Worm (Caenorhabditis elegans): ENCODE measurements around the gene Y7A9A.1.
A peak's percentile ranks its signal among the peaks of the same experiment; 100 is the strongest.

Gene Y7A9A.1

DNA sequence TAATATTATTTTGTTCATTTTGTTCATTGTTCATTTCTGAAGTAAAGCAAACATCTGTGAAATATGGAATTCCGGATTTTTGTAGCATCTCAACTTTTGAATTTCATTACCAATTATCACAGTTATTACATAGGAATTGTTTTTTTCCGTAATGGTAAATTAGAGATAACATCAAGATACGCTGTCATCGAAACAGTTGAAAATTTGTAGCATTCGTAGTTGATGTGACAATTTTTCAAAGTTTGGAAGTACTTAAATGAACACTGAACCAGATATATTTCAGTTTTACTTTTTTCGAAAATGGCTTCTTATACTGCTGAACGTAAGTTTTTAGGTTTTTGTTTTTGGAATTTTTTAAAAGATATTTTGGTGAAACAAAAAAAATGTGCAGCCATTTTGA, 28.9 kb downstream of the Y7A9A.1 start, which contains the start of gene H25K10.4:
Gene H25K10.4 (plus strand): TSS at position 301 of the 400 bp plus-strand sequence.
- TF ChIP-seq php-3 (GFP tag; IDR thresholded peaks at IDR 0.05) = no peak
- no peak for TF ChIP-seq zip-11 (GFP tag; IDR thresholded peaks at IDR 0.05)
- no peak for TF ChIP-seq madf-9 (GFP tag; conservative IDR thresholded peaks at IDR 0.05)
- TF ChIP-seq daf-19 (GFP tag; conservative IDR thresholded peaks at IDR 0.05) = no peak
- TF ChIP-seq skn-1 (tag; optimal IDR thresholded peaks at IDR 0.05) = no peak
- TF ChIP-seq D1046.2 (GFP tag; IDR thresholded peaks at IDR 0.05) = no peak
- TF ChIP-seq spr-3 (GFP tag; optimal IDR thresholded peaks at IDR 0.05) = no peak
- no peak for TF ChIP-seq dmd-8 (GFP tag; IDR thresholded peaks at IDR 0.05)

DNA sequence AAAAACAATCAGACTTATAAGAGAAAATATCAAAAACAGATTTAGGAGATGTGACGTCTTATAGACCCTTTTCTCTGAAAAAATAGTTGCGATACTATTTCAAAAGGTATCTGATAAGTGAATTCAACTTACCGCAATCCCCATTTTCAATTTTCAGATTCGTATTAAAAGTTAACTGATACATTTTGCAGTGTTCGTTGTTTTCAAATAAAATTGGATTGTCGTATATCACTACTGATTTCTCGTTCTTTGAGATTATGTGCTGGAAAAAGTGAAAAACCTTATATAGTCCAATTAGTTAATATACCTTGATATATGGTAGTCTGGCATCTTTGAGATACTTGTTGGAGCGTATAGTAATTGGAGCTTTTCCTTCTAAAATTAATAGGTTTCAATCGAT, 33.6 kb downstream of the Y7A9A.1 start:
- peak in 1 of 2 experiments; percentile 90 for TF ChIP-seq unc-62 (GFP tag; optimal IDR thresholded peaks at IDR 0.05 in 1 of 2)
- TF ChIP-seq unc-62 (tag; optimal IDR thresholded peaks at IDR 0.05) = no peak
- no peak for TF ChIP-seq ctbp-1 (GFP tag; IDR thresholded peaks at IDR 0.05)

DNA sequence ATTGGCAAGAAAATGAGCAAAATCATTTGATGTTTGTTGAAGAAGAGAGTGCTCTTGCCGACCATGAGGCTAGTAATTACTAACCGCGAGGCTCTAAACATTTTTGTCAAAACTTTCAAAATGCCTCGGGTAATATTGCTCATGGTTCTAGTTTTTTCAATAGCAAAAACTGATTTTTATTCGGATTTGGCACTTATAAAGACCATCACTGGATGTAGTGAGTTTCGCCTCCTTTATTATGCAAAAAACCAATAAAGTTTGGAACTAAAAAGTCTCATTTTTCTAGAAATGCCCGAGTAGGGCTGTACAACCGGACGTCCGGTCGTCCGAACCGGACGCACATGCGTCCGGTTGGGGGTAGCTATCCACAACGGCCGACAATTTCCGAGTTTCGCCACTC, 36.2 kb downstream of the Y7A9A.1 start, which contains the start of the genes hpa-1 and irld-39:
Gene hpa-1 (minus strand): TSS at position 101 of the 400 bp plus-strand sequence.
Gene irld-39 (plus strand): TSS at position 121 of the 400 bp plus-strand sequence.
- no peak for TF ChIP-seq zag-1 (tag; optimal IDR thresholded peaks at IDR 0.05)
- no peak for TF ChIP-seq dmd-9 (GFP tag; IDR thresholded peaks at IDR 0.05)
- no peak for TF ChIP-seq T26A8.4 (GFP tag; IDR thresholded peaks at IDR 0.05)
- TF ChIP-seq sdz-12 (GFP tag; optimal IDR thresholded peaks at IDR 0.05) = no peak

DNA sequence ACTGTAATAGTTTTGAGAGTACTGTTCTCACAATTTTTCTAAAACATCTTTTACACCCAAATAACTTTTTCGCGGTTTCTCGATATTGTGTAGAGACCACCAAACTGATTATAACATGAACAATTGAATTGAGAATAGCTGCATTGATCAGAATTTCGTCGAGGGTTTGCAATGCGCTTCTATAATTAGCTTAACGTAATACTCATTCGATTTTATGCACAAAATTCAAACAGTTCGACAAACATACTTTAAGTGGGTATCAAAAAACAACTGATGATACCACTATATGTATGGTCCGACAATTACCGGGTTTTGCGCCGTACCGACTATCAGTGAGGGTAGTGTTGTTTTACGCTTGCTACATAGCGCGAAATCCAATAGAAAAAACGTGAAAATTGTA, 40.0 kb downstream of the Y7A9A.1 start:
- TF ChIP-seq F26F4.8 (GFP tag; conservative IDR thresholded peaks at IDR 0.05) = no peak
- peak; percentile 64 for TF ChIP-seq snpc-1.2 (GFP tag; IDR thresholded peaks at IDR 0.05)

DNA sequence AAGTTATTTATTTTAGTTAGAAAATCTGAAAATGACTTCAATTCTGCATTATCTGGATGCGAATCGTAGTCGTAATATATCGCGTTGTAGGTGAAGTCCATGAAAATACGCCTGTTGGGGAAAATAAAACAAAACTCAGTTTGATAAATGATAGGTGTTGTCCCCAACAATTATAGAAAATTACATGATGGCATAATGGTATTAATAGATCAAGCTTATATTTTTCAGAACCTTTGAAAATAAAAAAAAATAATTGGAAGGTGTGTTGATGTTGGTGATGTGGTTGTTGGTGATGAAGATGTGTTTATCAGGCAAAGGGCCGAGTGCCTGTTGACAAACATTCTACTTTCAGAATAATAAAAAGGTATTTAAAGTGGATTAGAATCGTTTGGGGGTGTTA, 41.7 kb downstream of the Y7A9A.1 start, which contains the start of gene srw-61:
Gene srw-61 (minus strand): TSS at position 101 of the 400 bp plus-strand sequence.
- TF ChIP-seq nhr-6 (tag; optimal IDR thresholded peaks at IDR 0.05) = no peak
- no peak for TF ChIP-seq daf-8 (GFP tag; IDR thresholded peaks at IDR 0.05)
- no peak for TF ChIP-seq egl-43 (GFP tag; IDR thresholded peaks at IDR 0.05)
- TF ChIP-seq zip-2 (tag; optimal IDR thresholded peaks at IDR 0.05) = no peak
- TF ChIP-seq nhr-48 (tag; optimal IDR thresholded peaks at IDR 0.05) = no peak
- no peak for TF ChIP-seq unc-39 (tag; optimal IDR thresholded peaks at IDR 0.05)
- no peak for TF ChIP-seq unc-130 (GFP tag; optimal IDR thresholded peaks at IDR 0.05)
- TF ChIP-seq mdt-29 (GFP tag; IDR thresholded peaks at IDR 0.05) = no peak
- no peak for TF ChIP-seq daf-12 (tag; optimal IDR thresholded peaks at IDR 0.05)
- TF ChIP-seq F44E2.7 (GFP tag; IDR thresholded peaks at IDR 0.05) = no peak

DNA sequence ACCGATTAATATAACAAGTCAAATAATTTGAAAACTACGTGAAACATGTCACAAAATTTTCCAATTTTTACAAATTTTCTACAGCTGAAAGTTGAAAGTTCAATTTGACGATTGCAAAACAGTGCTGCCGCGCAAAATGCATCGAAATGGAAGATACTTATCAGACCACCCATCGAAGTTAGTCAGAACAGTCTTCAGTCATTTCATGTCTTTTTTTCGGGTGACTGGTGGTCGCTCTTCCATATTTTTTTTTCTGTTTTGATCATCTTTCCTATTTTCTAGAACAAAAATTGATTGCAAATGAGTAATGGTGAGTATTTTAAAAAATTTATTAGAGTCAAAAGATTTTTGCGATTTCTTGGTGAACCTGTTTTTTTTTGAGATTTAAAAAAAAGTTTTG, 50.3 kb downstream of the Y7A9A.1 start, which contains the start of gene F38C2.1:
Gene F38C2.1 (plus strand): TSS at position 301 of the 400 bp plus-strand sequence.
- no peak for TF ChIP-seq daf-19 (GFP tag; conservative IDR thresholded peaks at IDR 0.05)
- TF ChIP-seq Y48G9A.11 (GFP tag; IDR thresholded peaks at IDR 0.05) = no peak
- no peak for TF ChIP-seq mes-2 (tag; optimal IDR thresholded peaks at IDR 0.05; ENCODE audit: poor library complexity, severe bottlenecking)
- TF ChIP-seq nhr-28 (tag; optimal IDR thresholded peaks at IDR 0.05) = no peak
- no peak for TF ChIP-seq dmd-6 (GFP tag; IDR thresholded peaks at IDR 0.05)
- no peak for TF ChIP-seq nhr-11 (tag; optimal IDR thresholded peaks at IDR 0.05)
- TF ChIP-seq unc-62 (GFP tag; optimal IDR thresholded peaks at IDR 0.05 in 1 of 2) = no peak
- no peak for TF ChIP-seq unc-62 (tag; optimal IDR thresholded peaks at IDR 0.05)
- TF ChIP-seq hlh-11 (tag; optimal IDR thresholded peaks at IDR 0.05) = no peak
- no peak for TF ChIP-seq zfp-3 (GFP tag; conservative IDR thresholded peaks at IDR 0.05)
- no peak for TF ChIP-seq hif-1 (tag; optimal IDR thresholded peaks at IDR 0.05)
- no peak for TF ChIP-seq set-16 (GFP tag; IDR thresholded peaks at IDR 0.05)
- TF ChIP-seq aly-2 (tag; optimal IDR thresholded peaks at IDR 0.05) = no peak
- no peak for TF ChIP-seq lin-39 (tag; optimal IDR thresholded peaks at IDR 0.05)
- no peak for TF ChIP-seq mep-1 (tag; optimal IDR thresholded peaks at IDR 0.05)
- no peak for TF ChIP-seq zip-2 (tag; optimal IDR thresholded peaks at IDR 0.05)
- no peak for TF ChIP-seq F44E2.7 (GFP tag; IDR thresholded peaks at IDR 0.05)
- no peak for TF ChIP-seq unc-130 (GFP tag; optimal IDR thresholded peaks at IDR 0.05)
- no peak for TF ChIP-seq F49E8.2 (tag; optimal IDR thresholded peaks at IDR 0.05; ENCODE audit: borderline replicate concordance)
- TF ChIP-seq ama-1 (optimal IDR thresholded peaks at IDR 0.05) = no peak

All from whole organism, L4 larva.